Worm (Caenorhabditis elegans) whole organism, late embryonic: ENCODE measurements around the gene T03D3.5.

Source experiments
- K09A11.1 ChIP-seq: sonication (generic microtip); optimal IDR thresholded peaks from 2 replicates; lab custom pipeline; 2017; ENCODE audit warnings: antibody characterized with exemption, mild to moderate bottlenecking, missing genetic modification characterization, missing compliant biosample characterization; ENCODE audit not compliant: insufficient read depth
- ahr-1 ChIP-seq: sonication (generic microtip); optimal IDR thresholded peaks from 2 replicates; lab custom pipeline; 2016; ENCODE audit warnings: missing genetic modification characterization, missing compliant biosample characterization
- ama-1 ChIP-seq: fragments of 150-350 bp; optimal IDR thresholded peaks from 2 replicates; lab custom pipeline; 2014
- ceh-14 ChIP-seq: sonication (generic microtip); optimal IDR thresholded peaks from 2 replicates; lab custom pipeline; 2016; ENCODE audit warnings: missing genotype, missing genetic modification characterization, missing compliant biosample characterization
- ceh-18 ChIP-seq: sonication (generic microtip); optimal IDR thresholded peaks from 2 replicates; lab custom pipeline; 2016; ENCODE audit warnings: missing genetic modification characterization, missing compliant biosample characterization
- ceh-19 ChIP-seq: fragments of 200-800 bp; sonication (Bioruptor generic); optimal IDR thresholded peaks from 2 replicates; lab custom pipeline; 2018; ENCODE audit warnings: mild to moderate bottlenecking, missing genetic modification characterization, missing compliant biosample characterization
- ceh-24 ChIP-seq: sonication (generic microtip); optimal IDR thresholded peaks from 2 replicates; lab custom pipeline; 2016; ENCODE audit warnings: mild to moderate bottlenecking, missing genetic modification characterization, missing compliant biosample characterization
- ceh-30 ChIP-seq: fragments of 150-350 bp; optimal IDR thresholded peaks from 2 replicates; lab custom pipeline; 2014; ENCODE audit warnings: missing biosample characterization, missing genetic modification characterization
- ceh-34 ChIP-seq: sonication (generic microtip); optimal IDR thresholded peaks from 2 replicates; lab custom pipeline; 2016; ENCODE audit warnings: mild to moderate bottlenecking, missing genetic modification characterization, missing compliant biosample characterization
- ceh-48 ChIP-seq: sonication (generic microtip); optimal IDR thresholded peaks from 2 replicates; lab custom pipeline; 2016; ENCODE audit warnings: missing genetic modification characterization, inconsistent platforms, missing compliant biosample characterization
- ceh-6 ChIP-seq: fragments of 200-800 bp; sonication (Bioruptor generic); optimal IDR thresholded peaks from 2 replicates; lab custom pipeline; 2018; ENCODE audit warnings: mild to moderate bottlenecking, missing genetic modification characterization, missing compliant biosample characterization
- che-1 ChIP-seq: sonication (generic microtip); optimal IDR thresholded peaks from 2 replicates; lab custom pipeline; 2016; ENCODE audit warnings: mild to moderate bottlenecking, missing genetic modification characterization, missing compliant biosample characterization
- dve-1 ChIP-seq: sonication (generic microtip); optimal IDR thresholded peaks from 2 replicates; lab custom pipeline; 2017; ENCODE audit warnings: antibody characterized with exemption, mild to moderate bottlenecking, missing genetic modification characterization, missing compliant biosample characterization
- elt-2 ChIP-seq: sonication (generic microtip); optimal IDR thresholded peaks from 2 replicates; lab custom pipeline; 2016; ENCODE audit warnings: missing genetic modification reagents, missing genetic modification characterization, missing compliant biosample characterization
- fkh-10 ChIP-seq: fragments of 150-350 bp; optimal IDR thresholded peaks from 2 replicates; lab custom pipeline; 2014; ENCODE audit warnings: missing biosample characterization, missing genetic modification reagents, missing genetic modification characterization
- gmeb-2 ChIP-seq: sonication (generic microtip); optimal IDR thresholded peaks from 2 replicates; lab custom pipeline; 2016; ENCODE audit warnings: missing genetic modification characterization, inconsistent platforms, missing compliant biosample characterization
- hlh-15 ChIP-seq: sonication (generic microtip); optimal IDR thresholded peaks from 2 replicates; lab custom pipeline; 2016; ENCODE audit warnings: missing genetic modification characterization, missing compliant biosample characterization
- hlh-30 ChIP-seq: sonication (generic microtip); optimal IDR thresholded peaks from 2 replicates; lab custom pipeline; 2017; ENCODE audit warnings: antibody characterized with exemption, missing genetic modification characterization, missing compliant biosample characterization; ENCODE audit not compliant: insufficient read depth
- hlh-8 ChIP-seq: sonication (generic microtip); optimal IDR thresholded peaks from 2 replicates; lab custom pipeline; 2016; ENCODE audit warnings: missing genotype, missing genetic modification characterization, missing compliant biosample characterization
- lim-6 ChIP-seq: sonication (generic microtip); optimal IDR thresholded peaks from 2 replicates; lab custom pipeline; 2016; ENCODE audit warnings: missing genetic modification characterization, missing compliant biosample characterization
- lin-11 ChIP-seq: fragments of 200-800 bp; sonication (Bioruptor generic); optimal IDR thresholded peaks from 2 replicates; lab custom pipeline; 2018; ENCODE audit warnings: mild to moderate bottlenecking, missing genetic modification characterization, missing compliant biosample characterization
- madf-2 ChIP-seq: sonication (generic microtip); optimal IDR thresholded peaks from 2 replicates; lab custom pipeline; 2017; ENCODE audit warnings: missing genetic modification characterization, missing compliant biosample characterization
- npax-4 ChIP-seq: sonication (generic microtip); optimal IDR thresholded peaks from 2 replicates; lab custom pipeline; 2016; ENCODE audit warnings: missing genetic modification characterization, missing compliant biosample characterization
- odd-2 ChIP-seq: sonication (generic microtip); optimal IDR thresholded peaks from 2 replicates; lab custom pipeline; 2017; ENCODE audit warnings: antibody characterized with exemption, mild to moderate bottlenecking, missing genetic modification characterization, missing compliant biosample characterization
- pag-3 ChIP-seq: sonication (generic microtip); optimal IDR thresholded peaks from 2 replicates; lab custom pipeline; 2016; ENCODE audit warnings: missing compliant biosample characterization, missing genetic modification characterization, borderline replicate concordance
- pat-9 ChIP-seq: fragments of 200-800 bp; sonication (Bioruptor generic); optimal IDR thresholded peaks from 2 replicates; lab custom pipeline; 2018; ENCODE audit warnings: mild to moderate bottlenecking, missing genetic modification characterization, moderate library complexity, missing compliant biosample characterization
- pax-1 ChIP-seq: fragments of 150-350 bp; optimal IDR thresholded peaks from 2 replicates; lab custom pipeline; 2014; ENCODE audit warnings: missing biosample characterization, missing genetic modification characterization
- pha-2 ChIP-seq: sonication (generic microtip); optimal IDR thresholded peaks from 2 replicates; lab custom pipeline; 2017; ENCODE audit warnings: mild to moderate bottlenecking, missing genetic modification characterization, missing compliant biosample characterization
- pha-4 ChIP-seq: fragments of 150-350 bp; optimal IDR thresholded peaks from 2 replicates; lab custom pipeline; 2018; ENCODE audit warnings: missing biosample characterization, missing genetic modification reagents, missing genetic modification characterization
- pros-1 ChIP-seq: fragments of 150-350 bp; optimal IDR thresholded peaks from 2 replicates; lab custom pipeline; 2014; ENCODE audit warnings: missing biosample characterization, missing genetic modification reagents, missing genetic modification characterization
- ref-2 ChIP-seq: sonication (generic microtip); optimal IDR thresholded peaks from 2 replicates; lab custom pipeline; 2016; ENCODE audit warnings: missing genetic modification characterization, missing compliant biosample characterization
- sdc-2 ChIP-seq: sonication (generic microtip); optimal IDR thresholded peaks from 2 replicates; lab custom pipeline; 2016; ENCODE audit warnings: missing genotype, missing genetic modification characterization, missing compliant biosample characterization
- sox-4 ChIP-seq: sonication (generic microtip); optimal IDR thresholded peaks from 2 replicates; lab custom pipeline; 2017; ENCODE audit warnings: mild to moderate bottlenecking, missing genetic modification characterization, inconsistent platforms, missing compliant biosample characterization
- syd-9 ChIP-seq: sonication (generic microtip); optimal IDR thresholded peaks from 2 replicates; lab custom pipeline; 2016; ENCODE audit warnings: mild to moderate bottlenecking, missing genetic modification characterization, moderate library complexity, missing compliant biosample characterization
- ttx-3 ChIP-seq: sonication (generic microtip); optimal IDR thresholded peaks from 2 replicates; lab custom pipeline; 2016; ENCODE audit warnings: missing genetic modification reagents, missing genetic modification characterization, missing compliant biosample characterization
- unc-3 ChIP-seq, 2 experiments: fragments of 200-800 bp in 1 of 2; sonication (Bioruptor generic) in 1 of 2; sonication (generic microtip) in 1 of 2; conservative IDR thresholded peaks in 1 of 2; optimal IDR thresholded peaks in 1 of 2; 2 replicates each; pipeline versions ENCODE4 v1.3.6 to Lab custom; 2016 to 2022; ENCODE audit warnings: missing compliant biosample characterization in 2 of 2, missing genetic modification characterization in 2 of 2, missing genetic modification reagents in 1 of 2
- unc-55 ChIP-seq: sonication (generic microtip); optimal IDR thresholded peaks from 2 replicates; lab custom pipeline; 2017; ENCODE audit warnings: missing biosample characterization, missing genetic modification reagents, missing genetic modification characterization

The T03D3.5 gene

DNA sequence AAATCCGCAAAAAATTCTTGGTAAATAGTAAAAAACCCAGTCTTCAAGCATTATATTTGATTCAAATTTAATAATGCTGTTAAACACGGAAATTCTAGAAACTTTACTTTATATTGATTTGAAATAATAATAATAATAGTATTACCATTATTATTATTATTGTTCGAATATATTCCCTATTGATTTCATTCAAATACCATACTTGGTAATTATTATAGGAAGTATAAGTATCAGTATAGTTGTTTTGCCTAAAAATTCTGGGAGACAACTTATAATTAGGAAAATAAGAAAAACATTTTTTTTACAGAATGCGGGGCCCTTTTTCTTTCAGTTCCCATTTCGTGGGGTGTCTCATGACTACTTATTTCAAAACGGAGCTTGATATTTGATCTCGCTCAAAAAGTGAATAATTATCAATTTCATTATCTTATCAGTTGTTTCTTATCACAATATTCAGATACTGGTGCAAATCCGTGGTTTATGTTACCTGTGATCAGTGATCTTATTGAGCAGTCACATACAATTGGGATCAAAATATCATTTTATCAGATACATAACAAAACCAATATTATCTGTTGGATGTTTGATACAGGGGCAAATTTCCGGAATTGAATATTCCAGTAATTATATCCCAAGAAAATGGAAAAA is 21.8 kb upstream of the T03D3.5 start, which contains the start of gene srj-49:
srj-49 (minus strand) TSS at position 51 of the 648 bp plus-strand sequence.
- TF ChIP-seq unc-3 (GFP tag; conservative IDR thresholded peaks at IDR 0.05; lab: Robert Waterston, UW) (no peak), unc-3 (tag; optimal IDR thresholded peaks at IDR 0.05; lab: Kevin White, UChicago) (no peak), elt-2 (peak; percentile 86), ceh-14 (tag; lab: Kevin White, UChicago) (no peak)

DNA sequence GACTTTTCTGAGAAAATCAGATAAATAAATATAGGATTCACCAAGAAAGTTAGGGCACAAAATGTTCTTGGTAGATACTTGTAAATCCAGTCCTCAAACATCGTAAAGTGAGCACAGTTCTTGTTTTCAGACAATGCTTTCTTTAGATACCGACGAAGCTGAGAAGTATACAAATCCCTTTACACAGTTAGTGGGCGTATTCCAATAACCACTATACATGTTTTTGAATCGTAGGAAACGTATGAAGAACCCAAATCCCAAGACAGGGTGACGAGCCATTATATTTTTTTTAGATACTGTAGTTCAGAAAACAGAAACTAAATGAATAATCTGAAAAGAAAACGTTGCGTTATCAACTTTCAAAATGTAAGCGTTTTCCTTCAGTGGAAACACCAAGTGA is 19.1 kb upstream of the T03D3.5 start, which contains the start of gene srj-44:
srj-44 (minus strand) TSS at position 101 of the 400 bp plus-strand sequence.
- TF ChIP-seq lim-6 (tag; lab: Kevin White, UChicago) (no peak), odd-2 (tag; lab: Kevin White, UChicago) (no peak), pat-9 (tag; lab: Kevin White, UChicago) (no peak), syd-9 (no peak), pag-3 (tag; lab: Kevin White, UChicago) (no peak), che-1 (tag; lab: Kevin White, UChicago) (no peak), pros-1 (tag; lab: Kevin White, UChicago) (no peak), madf-2 (tag; lab: Kevin White, UChicago) (no peak), pax-1 (no peak), ttx-3 (tag; lab: Kevin White, UChicago) (no peak)

- TF ChIP-seq odd-2 (tag; lab: Kevin White, UChicago) (no peak), ceh-30 (no peak), ceh-18 (tag; lab: Kevin White, UChicago) (no peak), gmeb-2 (tag; lab: Kevin White, UChicago) (no peak), ceh-6 (GFP tag; lab: Kevin White, UChicago) (no peak), unc-55 (GFP tag; lab: Kevin White, UChicago) (no peak), pag-3 (tag; lab: Kevin White, UChicago) (no peak), pha-4 (no peak), lin-11 (tag; lab: Kevin White, UChicago) (no peak), madf-2 (tag; lab: Kevin White, UChicago) (no peak), K09A11.1 (tag; lab: Kevin White, UChicago) (no peak), elt-2 (no peak), hlh-30 (no peak), ceh-24 (tag; lab: Kevin White, UChicago) (no peak), ttx-3 (tag; lab: Kevin White, UChicago) (no peak), ref-2 (tag; lab: Kevin White, UChicago) (no peak), npax-4 (tag; lab: Kevin White, UChicago) (no peak), fkh-10 (GFP tag; lab: Kevin White, UChicago) (no peak)
Observed at ce11 chrV:2836501-2836900, 9.9 kb upstream of the T03D3.5 start, which contains the start of gene srj-45. Gene srj-45 (minus strand): TSS chrV:2836601.

ce11 chrV:2832666-2833065 is 6.0 kb upstream of the T03D3.5 start, which contains the start of gene srj-50:
Gene srj-50 (plus strand): TSS chrV:2832966.
- TF ChIP-seq sdc-2 (tag; lab: Kevin White, UChicago) (no peak), hlh-15 (tag; lab: Kevin White, UChicago) (no peak), unc-3 (GFP tag; conservative IDR thresholded peaks at IDR 0.05; lab: Robert Waterston, UW) (no peak), unc-3 (tag; optimal IDR thresholded peaks at IDR 0.05; lab: Kevin White, UChicago) (no peak), pha-2 (tag; lab: Kevin White, UChicago) (no peak), syd-9 (no peak), dve-1 (tag; lab: Kevin White, UChicago) (no peak)

- no peak for TF ChIP-seq pat-9 (tag; lab: Kevin White, UChicago)
- TF ChIP-seq ceh-14 (tag; lab: Kevin White, UChicago), result no peak
- no peak for TF ChIP-seq ahr-1 (tag; lab: Kevin White, UChicago)
- no peak for TF ChIP-seq hlh-8 (tag; lab: Kevin White, UChicago)
- no peak for TF ChIP-seq ceh-48 (tag; lab: Kevin White, UChicago)
- no peak for TF ChIP-seq ceh-19 (GFP tag; lab: Kevin White, UChicago)
- TF ChIP-seq fkh-10 (GFP tag; lab: Kevin White, UChicago), result no peak
- TF ChIP-seq ceh-34 (tag; lab: Kevin White, UChicago), result no peak
- TF ChIP-seq K09A11.1 (tag; lab: Kevin White, UChicago), result no peak
- TF ChIP-seq ceh-18 (tag; lab: Kevin White, UChicago), result no peak
- no peak for TF ChIP-seq sox-4 (tag; lab: Kevin White, UChicago)
- no peak for TF ChIP-seq ama-1
Observed at ce11 chrV:2830817-2831216, 4.2 kb upstream of the T03D3.5 start, which contains the start of gene srw-2. Gene srw-2 (plus strand): TSS chrV:2830878.
